Worm (Caenorhabditis elegans): ENCODE results near the gene sams-4.

- TF ChIP-seq nhr-77 (tag; optimal IDR thresholded peaks at IDR 0.05): no peak
- TF ChIP-seq sem-4 (tag; optimal IDR thresholded peaks at IDR 0.05): no peak
- no peak for TF ChIP-seq skn-1 (tag; optimal IDR thresholded peaks at IDR 0.05)
- no peak for TF ChIP-seq lin-11 (tag; optimal IDR thresholded peaks at IDR 0.05)
- TF ChIP-seq ZK546.5 (tag; optimal IDR thresholded peaks at IDR 0.05): no peak
- no peak for TF ChIP-seq mdl-1 (tag; optimal IDR thresholded peaks at IDR 0.05)
- no peak for TF ChIP-seq aly-2 (tag; optimal IDR thresholded peaks at IDR 0.05)
- TF ChIP-seq mbf-1 (tag; optimal IDR thresholded peaks at IDR 0.05): no peak
These were observed 29.7 kb downstream of the sams-4 start for ce11 chrIV:5816466-5816865.
